Fruit fly (Drosophila melanogaster) whole organism, prepupa: ENCODE results near the gene Kyat.

Experiments used
- Blimp-1 ChIP-seq: fragments of 200-800 bp; sonication (Bioruptor generic); optimal IDR thresholded peaks from 3 replicates; lab custom pipeline; 2017; ENCODE audit warnings: missing biosample characterization, missing genetic modification characterization, mild to moderate bottlenecking, moderate library complexity, missing genetic modification reagents
- CG10631 ChIP-seq: fragments of 200-800 bp; sonication (Bioruptor generic); optimal IDR thresholded peaks from 2 replicates; lab custom pipeline; 2016; ENCODE audit warnings: missing biosample characterization, missing genetic modification characterization
- CG10669 ChIP-seq: fragments of 200-800 bp; sonication (Bioruptor generic); optimal IDR thresholded peaks from 3 replicates; lab custom pipeline; 2018; ENCODE audit warnings: missing biosample characterization, mild to moderate bottlenecking, missing genetic modification characterization, moderate library complexity
- CG11294 ChIP-seq: fragments of 200-800 bp; sonication (Bioruptor generic); IDR thresholded peaks from 2 replicates; pipeline ENCODE4 v1.3.6; 2022; ENCODE audit warnings: missing biosample characterization, missing genetic modification characterization
- CG11762 ChIP-seq: fragments of 200-800 bp; sonication (Bioruptor generic); optimal IDR thresholded peaks from 3 replicates; lab custom pipeline; 2016; ENCODE audit warnings: missing biosample characterization, missing genetic modification characterization; ENCODE audit not compliant: insufficient read depth
- CG11902 ChIP-seq: fragments of 200-800 bp; sonication (Bioruptor generic); optimal IDR thresholded peaks from 3 replicates; lab custom pipeline; 2016; ENCODE audit warnings: missing biosample characterization, missing genetic modification characterization
- CG15336 ChIP-seq: fragments of 200-800 bp; sonication (Bioruptor generic); IDR thresholded peaks from 2 replicates; pipeline ENCODE4 v1.3.6; 2022; ENCODE audit warnings: missing biosample characterization, missing genetic modification characterization
- CG1621 ChIP-seq: fragments of 200-800 bp; sonication (Bioruptor generic); optimal IDR thresholded peaks from 3 replicates; lab custom pipeline; 2018; ENCODE audit warnings: missing biosample characterization, mild to moderate bottlenecking, missing genetic modification characterization
- CG16779 ChIP-seq: fragments of 200-800 bp; sonication (Bioruptor generic); optimal IDR thresholded peaks from 3 replicates; lab custom pipeline; 2017; ENCODE audit warnings: missing biosample characterization, mild to moderate bottlenecking, missing genetic modification characterization
- CG31627 ChIP-seq: fragments of 200-800 bp; sonication (Bioruptor generic); optimal IDR thresholded peaks from 3 replicates; lab custom pipeline; 2016; ENCODE audit warnings: missing biosample characterization, missing genetic modification characterization
- CG32006 ChIP-seq: fragments of 200-800 bp; sonication (Bioruptor generic); optimal IDR thresholded peaks from 3 replicates; lab custom pipeline; 2017; ENCODE audit warnings: missing biosample characterization, mild to moderate bottlenecking, missing genetic modification characterization
- CG34406 ChIP-seq: fragments of 200-800 bp; sonication (Bioruptor generic); optimal IDR thresholded peaks from 3 replicates; lab custom pipeline; 2016; ENCODE audit warnings: missing biosample characterization, missing genetic modification characterization
- CG3919 ChIP-seq: fragments of 200-800 bp; sonication (Bioruptor generic); optimal IDR thresholded peaks from 3 replicates; lab custom pipeline; 2016; ENCODE audit warnings: missing biosample characterization, missing genetic modification characterization
- CG4318 ChIP-seq: fragments of 200-800 bp; sonication (Bioruptor generic); optimal IDR thresholded peaks from 3 replicates; lab custom pipeline; 2017; ENCODE audit warnings: missing biosample characterization, mild to moderate bottlenecking, missing genetic modification characterization
- CG6163 ChIP-seq: fragments of 200-800 bp; sonication (Bioruptor generic); IDR thresholded peaks from 3 replicates; pipeline ENCODE4 v1.3.6; 2022; ENCODE audit warnings: missing biosample characterization, missing genetic modification characterization
- CG6792 ChIP-seq: fragments of 200-800 bp; sonication (Bioruptor generic); optimal IDR thresholded peaks from 3 replicates; lab custom pipeline; 2016; ENCODE audit warnings: missing biosample characterization, missing genetic modification characterization
- CG6808 ChIP-seq: fragments of 200-800 bp; sonication (Bioruptor generic); optimal IDR thresholded peaks from 3 replicates; lab custom pipeline; 2017; ENCODE audit warnings: missing biosample characterization, missing genetic modification characterization, mild to moderate bottlenecking, moderate library complexity, missing genetic modification reagents
- CG8119 ChIP-seq: fragments of 200-800 bp; sonication (Bioruptor generic); IDR thresholded peaks from 3 replicates; pipeline ENCODE4 v1.3.6; 2022; ENCODE audit warnings: missing biosample characterization, missing genetic modification characterization
- CG8319 ChIP-seq: fragments of 200-800 bp; sonication (Bioruptor generic); optimal IDR thresholded peaks from 3 replicates; lab custom pipeline; 2016; ENCODE audit warnings: missing biosample characterization, missing genetic modification characterization
- CG8632 ChIP-seq: fragments of 200-800 bp; sonication (Bioruptor generic); optimal IDR thresholded peaks from 3 replicates; lab custom pipeline; 2016; ENCODE audit warnings: missing biosample characterization, missing genetic modification characterization
- CG9139 ChIP-seq: fragments of 200-800 bp; sonication (Bioruptor generic); optimal IDR thresholded peaks from 3 replicates; lab custom pipeline; 2017; ENCODE audit warnings: missing biosample characterization, mild to moderate bottlenecking, missing genetic modification characterization
- Eip75B ChIP-seq: fragments of 200-800 bp; sonication (Bioruptor generic); optimal IDR thresholded peaks from 3 replicates; lab custom pipeline; 2016; ENCODE audit warnings: missing biosample characterization, missing genetic modification characterization
- Eip78C ChIP-seq: fragments of 200-800 bp; sonication (Bioruptor generic); peaks from one replicate; lab custom pipeline; 2016; ENCODE audit warnings: missing biosample characterization, missing genetic modification characterization
- Eip93F ChIP-seq: fragments of 200-800 bp; sonication (Bioruptor generic); optimal IDR thresholded peaks from 2 replicates; lab custom pipeline; 2016; ENCODE audit warnings: missing biosample characterization, mild to moderate bottlenecking, missing genetic modification characterization
- Ets21C ChIP-seq: fragments of 200-800 bp; sonication (Bioruptor generic); optimal IDR thresholded peaks from 3 replicates; lab custom pipeline; 2016; ENCODE audit warnings: missing biosample characterization, missing genetic modification characterization
- Ets96B ChIP-seq: fragments of 200-800 bp; optimal IDR thresholded peaks from 2 replicates; lab custom pipeline; 2019; ENCODE audit warnings: missing biosample characterization, mild to moderate bottlenecking, missing genetic modification characterization, moderate library complexity
- Gug ChIP-seq: fragments of 200-800 bp; sonication (Bioruptor generic); IDR thresholded peaks from 2 replicates; pipeline ENCODE4 v1.3.6; 2022; ENCODE audit warnings: missing biosample characterization, missing genetic modification characterization
- Hr38 ChIP-seq: sonication (Bioruptor generic); optimal IDR thresholded peaks from 2 replicates; lab custom pipeline; 2016; ENCODE audit warnings: missing biosample characterization, missing genetic modification characterization
- Hr39 ChIP-seq: fragments of 200-800 bp; sonication (Bioruptor generic); optimal IDR thresholded peaks from 2 replicates; lab custom pipeline; 2016; ENCODE audit warnings: missing biosample characterization, missing genetic modification characterization
- Hr4 ChIP-seq: fragments of 200-800 bp; sonication (Bioruptor generic); optimal IDR thresholded peaks from 3 replicates; lab custom pipeline; 2016; ENCODE audit warnings: missing biosample characterization, missing genetic modification characterization
- Met ChIP-seq: fragments of 200-800 bp; sonication (Bioruptor generic); optimal IDR thresholded peaks from 3 replicates; lab custom pipeline; 2016; ENCODE audit warnings: missing biosample characterization, missing genetic modification characterization
- Smox ChIP-seq: fragments of 200-800 bp; sonication (Bioruptor generic); optimal IDR thresholded peaks from 3 replicates; lab custom pipeline; 2016; ENCODE audit warnings: missing biosample characterization, missing genetic modification characterization
- Sox102F ChIP-seq: fragments of 200-800 bp; sonication (Bioruptor generic); optimal IDR thresholded peaks from 2 replicates; lab custom pipeline; 2016; ENCODE audit warnings: missing biosample characterization, mild to moderate bottlenecking, missing genetic modification characterization
- Sox15 ChIP-seq: fragments of 200-800 bp; sonication (Bioruptor generic); optimal IDR thresholded peaks from 3 replicates; lab custom pipeline; 2016; ENCODE audit warnings: missing biosample characterization, missing genetic modification characterization
- achi ChIP-seq: fragments of 200-800 bp; sonication (Bioruptor generic); optimal IDR thresholded peaks from 3 replicates; lab custom pipeline; 2016; ENCODE audit warnings: missing biosample characterization, missing genetic modification characterization
- acj6 ChIP-seq: fragments of 200-800 bp; sonication (Bioruptor generic); optimal IDR thresholded peaks from 3 replicates; lab custom pipeline; 2016; ENCODE audit warnings: missing biosample characterization, missing genetic modification characterization
- cyc ChIP-seq: fragments of 200-800 bp; sonication (Bioruptor generic); optimal IDR thresholded peaks from 3 replicates; lab custom pipeline; 2016; ENCODE audit warnings: missing biosample characterization, missing genetic modification characterization
- dac ChIP-seq: fragments of 200-800 bp; sonication (Bioruptor generic); optimal IDR thresholded peaks from 2 replicates; lab custom pipeline; 2017; ENCODE audit warnings: missing biosample characterization, mild to moderate bottlenecking, missing genetic modification characterization
- dsx ChIP-seq: fragments of 200-800 bp; optimal IDR thresholded peaks from 3 replicates; lab custom pipeline; 2019; ENCODE audit warnings: missing biosample characterization, mild to moderate bottlenecking, missing genetic modification characterization, moderate library complexity; ENCODE audit not compliant: poor library complexity, severe bottlenecking
- eg ChIP-seq: fragments of 200-800 bp; sonication (Bioruptor generic); IDR thresholded peaks from 3 replicates; pipeline ENCODE4 v1.3.6; 2022; ENCODE audit warnings: missing biosample characterization, missing genetic modification characterization
- esn ChIP-seq: fragments of 200-800 bp; sonication (Bioruptor generic); optimal IDR thresholded peaks from 2 replicates; lab custom pipeline; 2016; ENCODE audit warnings: missing biosample characterization, mild to moderate bottlenecking, missing genetic modification characterization, moderate library complexity
- fd59A ChIP-seq: fragments of 200-800 bp; sonication (Bioruptor generic); optimal IDR thresholded peaks from 2 replicates; lab custom pipeline; 2017; ENCODE audit warnings: missing biosample characterization, mild to moderate bottlenecking, missing genetic modification characterization, missing genetic modification reagents
- fd85E ChIP-seq: fragments of 200-800 bp; sonication (Bioruptor generic); optimal IDR thresholded peaks from 3 replicates; lab custom pipeline; 2016; ENCODE audit warnings: missing biosample characterization, missing genetic modification characterization
- fkh ChIP-seq: fragments of 200-800 bp; sonication (Bioruptor generic); optimal IDR thresholded peaks from 3 replicates; lab custom pipeline; 2017; ENCODE audit warnings: missing biosample characterization, mild to moderate bottlenecking, missing genetic modification characterization, moderate library complexity
- lz ChIP-seq: fragments of 200-800 bp; sonication (Bioruptor generic); optimal IDR thresholded peaks from 3 replicates; lab custom pipeline; 2016; ENCODE audit warnings: missing biosample characterization, missing genetic modification characterization
- pdm3 ChIP-seq: fragments of 200-800 bp; sonication (Bioruptor generic); optimal IDR thresholded peaks from 3 replicates; lab custom pipeline; 2016; ENCODE audit warnings: missing biosample characterization, missing genetic modification characterization
- salr ChIP-seq, 2 experiments: fragments of 200-800 bp; sonication (Bioruptor generic); optimal IDR thresholded peaks; 3 replicates each; lab custom pipeline; 2016 to 2018; ENCODE audit warnings: missing biosample characterization in 2 of 2, missing genetic modification characterization in 2 of 2, mild to moderate bottlenecking in 1 of 2
- spab ChIP-seq: fragments of 200-800 bp; sonication (Bioruptor generic); optimal IDR thresholded peaks from 2 replicates; lab custom pipeline; 2017; ENCODE audit warnings: missing biosample characterization, mild to moderate bottlenecking, missing genetic modification characterization, missing genetic modification reagents
- svp ChIP-seq: fragments of 200-800 bp; sonication (Bioruptor generic); peaks from one replicate; lab custom pipeline; 2016; ENCODE audit warnings: missing biosample characterization, missing genetic modification characterization
- topi ChIP-seq: fragments of 200-800 bp; sonication (Bioruptor generic); optimal IDR thresholded peaks from 3 replicates; lab custom pipeline; 2016; ENCODE audit warnings: missing biosample characterization, missing genetic modification characterization

The Kyat gene

dm6 chr3R:11856295-11856694 is 34.0 kb upstream of the Kyat start:
- no peak for TF ChIP-seq CG3919 (GFP tag; lab: Kevin White, UChicago)
- peak; percentile 58 for TF ChIP-seq Blimp-1 (GFP tag; lab: Kevin White, UChicago)
- peak; percentile 41 for TF ChIP-seq Eip78C
- 0 out of 3 replicates have a peak, but pooled peaks have one; percentile 13 for TF ChIP-seq CG6163 (GFP tag; lab: Robert Waterston, UW)

- TF ChIP-seq cyc, result no peak
- TF ChIP-seq CG34406 (GFP tag; lab: Kevin White, UChicago), result peak; percentile 23
- 0 out of 3 replicates have a peak, but pooled peaks have one; percentile 26 for TF ChIP-seq CG8119 (GFP tag; lab: Robert Waterston, UW)
- no peak for TF ChIP-seq Eip93F
- no peak for TF ChIP-seq CG16779 (tag; lab: Kevin White, UChicago)
- no peak for TF ChIP-seq CG15336
- TF ChIP-seq CG11902 (GFP tag; lab: Kevin White, UChicago), result no peak
- TF ChIP-seq spab, result no peak
- peak; percentile 11 for TF ChIP-seq CG32006 (GFP tag; lab: Kevin White, UChicago)
- TF ChIP-seq CG10631 (GFP tag; lab: Kevin White, UChicago), result no peak
- TF ChIP-seq fd59A (GFP tag; lab: Kevin White, UChicago), result no peak
- no peak for TF ChIP-seq pdm3 (GFP tag; lab: Kevin White, UChicago)
- TF ChIP-seq fd85E, result no peak
- TF ChIP-seq Hr4 (GFP tag; lab: Kevin White, UChicago), result peak; percentile 22
- TF ChIP-seq svp (GFP tag; lab: Kevin White, UChicago), result peak; percentile 25
- TF ChIP-seq Ets96B (tag; lab: Kevin White, UChicago), result no peak
- no peak for TF ChIP-seq CG11762 (GFP tag; lab: Kevin White, UChicago)
- no peak for TF ChIP-seq Blimp-1 (GFP tag; lab: Kevin White, UChicago)
- no peak for TF ChIP-seq CG1621
- no peak for TF ChIP-seq Eip75B (GFP tag; lab: Kevin White, UChicago)
- no peak for TF ChIP-seq Smox
- peak; percentile 74 for TF ChIP-seq Eip78C
- TF ChIP-seq CG4318 (GFP tag; lab: Kevin White, UChicago), result no peak
- peak; percentile 26 for TF ChIP-seq acj6
- TF ChIP-seq salr (GFP tag; optimal IDR thresholded peaks at IDR 0.05; lab: Kevin White, UChicago), result no peak
- TF ChIP-seq Sox15, result no peak
- no peak for TF ChIP-seq dsx (GFP tag; lab: Kevin White, UChicago)
- TF ChIP-seq CG10669 (GFP tag; lab: Kevin White, UChicago), result no peak
- no peak for TF ChIP-seq Ets21C
- peak; percentile 16 for TF ChIP-seq Met (GFP tag; lab: Kevin White, UChicago)
- no peak for TF ChIP-seq Sox102F (GFP tag; lab: Kevin White, UChicago)
- TF ChIP-seq CG8319 (GFP tag; lab: Kevin White, UChicago), result no peak
- no peak for TF ChIP-seq CG11294
- peak; percentile 32 for TF ChIP-seq achi (GFP tag; lab: Kevin White, UChicago)
- TF ChIP-seq CG6792 (GFP tag; lab: Kevin White, UChicago), result no peak
- TF ChIP-seq CG31627 (GFP tag; lab: Kevin White, UChicago), result no peak
- no peak for TF ChIP-seq dac (GFP tag; lab: Kevin White, UChicago)
- TF ChIP-seq topi (GFP tag; lab: Kevin White, UChicago), result no peak
- peak; percentile 39 for TF ChIP-seq CG8632 (GFP tag; lab: Kevin White, UChicago)
- peak; percentile 8 for TF ChIP-seq CG3919 (GFP tag; lab: Kevin White, UChicago)
- TF ChIP-seq esn (GFP tag; lab: Kevin White, UChicago), result peak; percentile 6
- no peak for TF ChIP-seq lz (GFP tag; lab: Kevin White, UChicago)
- TF ChIP-seq Gug (GFP tag; lab: Robert Waterston, UW), result no peak
- TF ChIP-seq eg (GFP tag; lab: Robert Waterston, UW), result 0 out of 3 replicates have a peak, but pooled peaks have one; percentile 21
- no peak for TF ChIP-seq CG6808 (GFP tag; lab: Kevin White, UChicago)
- no peak for TF ChIP-seq fkh (GFP tag; lab: Kevin White, UChicago)
- no peak for TF ChIP-seq CG9139
- TF ChIP-seq Hr38, result no peak
- TF ChIP-seq Hr39, result no peak
These were observed 32.9 kb upstream of the Kyat start for dm6 chr3R:11855156-11855555.
